Fruit fly (Drosophila melanogaster) whole organism, pupa: ENCODE results near the gene CG12182.

Experiments used
- CG32121 ChIP-seq: fragments of 200-800 bp; sonication (Bioruptor generic); IDR thresholded peaks from 2 replicates; pipeline ENCODE4 v1.3.6; 2022; ENCODE audit warnings: missing biosample characterization, missing genetic modification characterization
- CG34367 ChIP-seq: fragments of 200-800 bp; sonication (Bioruptor generic); optimal IDR thresholded peaks from 2 replicates; lab custom pipeline; 2018; ENCODE audit warnings: missing biosample characterization, mild to moderate bottlenecking, missing genetic modification characterization
- Ets98B ChIP-seq: fragments of 200-800 bp; sonication (Bioruptor generic); IDR thresholded peaks from 2 replicates; pipeline ENCODE4 v1.3.6; 2022; ENCODE audit warnings: missing biosample characterization, missing genetic modification characterization
- Pif1A ChIP-seq: fragments of 200-800 bp; sonication (Bioruptor generic); optimal IDR thresholded peaks from 3 replicates; lab custom pipeline; 2016; ENCODE audit warnings: missing biosample characterization, missing genetic modification characterization
- rn ChIP-seq: fragments of 200-800 bp; sonication (Bioruptor generic); IDR thresholded peaks from 2 replicates; pipeline ENCODE4 v1.3.6; 2022; ENCODE audit warnings: missing biosample characterization, missing genetic modification characterization

DNA sequence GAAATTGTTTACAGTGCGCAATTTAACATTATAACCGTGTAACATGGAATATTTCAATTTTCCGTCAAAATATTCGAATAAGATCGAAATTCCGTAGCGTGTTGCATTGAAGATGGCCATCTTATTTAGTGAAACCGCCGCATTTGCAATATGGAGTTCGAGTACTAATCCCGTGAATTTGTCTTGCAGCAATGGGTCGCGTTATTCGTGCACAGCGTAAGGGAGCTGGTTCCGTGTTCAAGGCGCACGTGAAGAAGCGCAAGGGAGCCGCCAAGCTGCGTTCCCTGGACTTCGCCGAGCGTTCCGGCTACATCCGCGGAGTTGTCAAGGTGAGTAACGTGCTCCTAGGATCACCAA is 11.8 kb downstream of the CG12182 start:
- TF ChIP-seq Pif1A (GFP tag; lab: Kevin White, UChicago) (no peak), CG32121 (no peak), Ets98B (GFP tag; lab: Robert Waterston, UW) (no peak), CG34367 (tag; lab: Kevin White, UChicago) (no peak), rn (GFP tag; lab: Robert Waterston, UW) (no peak)
